Worm (Caenorhabditis elegans): ENCODE measurements around the gene rbm-25.
A peak's percentile ranks its signal among the peaks of the same experiment; 100 is the strongest.

Gene rbm-25

ce11 chrV:12484585-12484984 lies 13.4 kb upstream of the rbm-25 start, which contains the start of gene srt-39:
TSS of gene srt-39 (plus strand) at chrV:12484885.
- no peak for TF ChIP-seq nhr-237 (tag; optimal IDR thresholded peaks at IDR 0.05)
- TF ChIP-seq lsy-12 (tag; optimal IDR thresholded peaks at IDR 0.05) = no peak
- TF ChIP-seq fos-1 (tag; optimal IDR thresholded peaks at IDR 0.05) = no peak
- no peak for TF ChIP-seq mml-1 (tag; optimal IDR thresholded peaks at IDR 0.05)
- TF ChIP-seq ama-1 (optimal IDR thresholded peaks at IDR 0.05) = no peak
- no peak for TF ChIP-seq nhr-43 (tag; optimal IDR thresholded peaks at IDR 0.05; ENCODE audit: poor library complexity, severe bottlenecking)
- no peak for TF ChIP-seq fkh-2 (tag; optimal IDR thresholded peaks at IDR 0.05)
- TF ChIP-seq elt-3 (tag; optimal IDR thresholded peaks at IDR 0.05) = no peak
- TF ChIP-seq elt-2 (tag; optimal IDR thresholded peaks at IDR 0.05) = no peak
- TF ChIP-seq mdl-1 (tag; optimal IDR thresholded peaks at IDR 0.05) = no peak
- TF ChIP-seq skn-1 (tag; optimal IDR thresholded peaks at IDR 0.05) = no peak
- TF ChIP-seq ztf-4 (tag; optimal IDR thresholded peaks at IDR 0.05) = no peak
- no peak for TF ChIP-seq elt-1 (tag; optimal IDR thresholded peaks at IDR 0.05)
- no peak for TF ChIP-seq egl-5 (tag; optimal IDR thresholded peaks at IDR 0.05)
- TF ChIP-seq ceh-82 (tag; optimal IDR thresholded peaks at IDR 0.05) = no peak
- TF ChIP-seq lin-39 (tag; optimal IDR thresholded peaks at IDR 0.05) = no peak
- no peak for TF ChIP-seq ceh-9 (tag; optimal IDR thresholded peaks at IDR 0.05)

ce11 chrV:12486934-12487333 lies 11.1 kb upstream of the rbm-25 start, which contains the start of gene inx-11:
TSS of gene inx-11 (plus strand) at chrV:12487234.
- TF ChIP-seq ceh-28 (tag; optimal IDR thresholded peaks at IDR 0.05) (no peak), pha-4 (tag; optimal IDR thresholded peaks at IDR 0.05) (peak; percentile 75), nhr-76 (tag; optimal IDR thresholded peaks at IDR 0.05) (no peak)

ce11 chrV:12488002-12488401 lies 10.0 kb upstream of the rbm-25 start:
- peak; percentile 48 for TF ChIP-seq snpc-4 (tag; optimal IDR thresholded peaks at IDR 0.05)
- TF ChIP-seq egl-5 (tag; optimal IDR thresholded peaks at IDR 0.05) = peak; percentile 79
- no peak for TF ChIP-seq nhr-28 (tag; optimal IDR thresholded peaks at IDR 0.05)
- no peak for TF ChIP-seq eor-1 (tag; optimal IDR thresholded peaks at IDR 0.05)
- no peak for TF ChIP-seq fos-1 (tag; optimal IDR thresholded peaks at IDR 0.05)
- no peak for TF ChIP-seq unc-62 (GFP tag; optimal IDR thresholded peaks at IDR 0.05)
- peak; percentile 43 for TF ChIP-seq pha-4 (tag; optimal IDR thresholded peaks at IDR 0.05)

ce11 chrV:12491070-12491643 lies 6.9 kb upstream of the rbm-25 start:
- TF ChIP-seq ceh-82 (tag; optimal IDR thresholded peaks at IDR 0.05) (no peak), egl-5 (tag; optimal IDR thresholded peaks at IDR 0.05) (no peak), ztf-4 (tag; optimal IDR thresholded peaks at IDR 0.05) (no peak), skn-1 (tag; optimal IDR thresholded peaks at IDR 0.05) (peak; percentile 25), pqm-1 (tag; optimal IDR thresholded peaks at IDR 0.05) (peak; percentile 54), mml-1 (tag; optimal IDR thresholded peaks at IDR 0.05) (no peak), nhr-76 (tag; optimal IDR thresholded peaks at IDR 0.05) (no peak), hmg-11 (tag; optimal IDR thresholded peaks at IDR 0.05) (peak; percentile 68), nfya-1 (tag; optimal IDR thresholded peaks at IDR 0.05; ENCODE audit: insufficient read depth) (peak; percentile 74), fos-1 (tag; optimal IDR thresholded peaks at IDR 0.05) (peak; percentile 39), nhr-12 (tag; optimal IDR thresholded peaks at IDR 0.05) (no peak), snpc-4 (tag; optimal IDR thresholded peaks at IDR 0.05) (peak; percentile 99), nhr-67 (tag; optimal IDR thresholded peaks at IDR 0.05) (no peak), unc-39 (tag; optimal IDR thresholded peaks at IDR 0.05) (no peak), nhr-237 (tag; optimal IDR thresholded peaks at IDR 0.05) (no peak), nhr-25 (tag; optimal IDR thresholded peaks at IDR 0.05) (peak; percentile 64), daf-12 (tag; optimal IDR thresholded peaks at IDR 0.05) (no peak), nhr-28 (tag; optimal IDR thresholded peaks at IDR 0.05) (no peak), egl-27 (tag; optimal IDR thresholded peaks at IDR 0.05) (peak; percentile 0), ama-1 (optimal IDR thresholded peaks at IDR 0.05) (peak; percentile 78), nhr-43 (tag; optimal IDR thresholded peaks at IDR 0.05; ENCODE audit: poor library complexity, severe bottlenecking) (peak; percentile 81), ceh-16 (tag; optimal IDR thresholded peaks at IDR 0.05) (no peak), lsy-12 (tag; optimal IDR thresholded peaks at IDR 0.05) (peak; percentile 61), mdl-1 (tag; optimal IDR thresholded peaks at IDR 0.05) (no peak), pha-4 (tag; optimal IDR thresholded peaks at IDR 0.05) (peak; percentile 32), ceh-28 (tag; optimal IDR thresholded peaks at IDR 0.05) (peak; percentile 57), nhr-11 (tag; optimal IDR thresholded peaks at IDR 0.05) (no peak), lin-15B (tag; optimal IDR thresholded peaks at IDR 0.05) (peak; percentile 41), jun-1 (tag; optimal IDR thresholded peaks at IDR 0.05) (peak; percentile 29), lin-39 (tag; optimal IDR thresholded peaks at IDR 0.05) (peak; percentile 70), unc-62 (GFP tag; optimal IDR thresholded peaks at IDR 0.05) (peak; percentile 50), ztf-11 (tag; optimal IDR thresholded peaks at IDR 0.05) (no peak), elt-1 (tag; optimal IDR thresholded peaks at IDR 0.05) (no peak), elt-3 (tag; optimal IDR thresholded peaks at IDR 0.05) (no peak), elt-2 (tag; optimal IDR thresholded peaks at IDR 0.05) (peak; percentile 58), fkh-2 (tag; optimal IDR thresholded peaks at IDR 0.05) (no peak), nhr-23 (tag; optimal IDR thresholded peaks at IDR 0.05) (peak; percentile 75), tbx-2 (tag; optimal IDR thresholded peaks at IDR 0.05) (peak; percentile 51), nhr-77 (tag; optimal IDR thresholded peaks at IDR 0.05) (peak; percentile 10), eor-1 (tag; optimal IDR thresholded peaks at IDR 0.05) (no peak), ZK546.5 (tag; optimal IDR thresholded peaks at IDR 0.05) (no peak), R02D3.7 (tag; optimal IDR thresholded peaks at IDR 0.05) (peak; percentile 57)
